Worm (Caenorhabditis elegans): ENCODE data around the gene str-253.

Gene str-253

ce11 chrV:2233177-2233576, 21.2 kb downstream of the str-253 start, which contains the start of gene nhr-96:
nhr-96 (plus strand) TSS chrV:2233477.
- TF ChIP-seq unc-55 (GFP tag; optimal IDR thresholded peaks at IDR 0.05), result no peak
- no peak for TF ChIP-seq sox-4 (tag; optimal IDR thresholded peaks at IDR 0.05)
- TF ChIP-seq sox-2 (GFP tag; IDR thresholded peaks at IDR 0.05), result no peak
- TF ChIP-seq C38D4.7 (GFP tag; optimal IDR thresholded peaks at IDR 0.05), result no peak
- no peak for TF ChIP-seq elt-4 (tag; optimal IDR thresholded peaks at IDR 0.05)
- no peak for TF ChIP-seq lin-11 (tag; optimal IDR thresholded peaks at IDR 0.05)
- TF ChIP-seq ceh-18 (tag; optimal IDR thresholded peaks at IDR 0.05), result no peak
- no peak for TF ChIP-seq ceh-22 (tag; optimal IDR thresholded peaks at IDR 0.05)
- no peak for TF ChIP-seq npax-4 (tag; optimal IDR thresholded peaks at IDR 0.05)
- no peak for TF ChIP-seq ceh-9 (tag; optimal IDR thresholded peaks at IDR 0.05)
- TF ChIP-seq hlh-8 (tag; optimal IDR thresholded peaks at IDR 0.05), result no peak
- no peak for TF ChIP-seq unc-86 (tag; optimal IDR thresholded peaks at IDR 0.05)
- no peak for TF ChIP-seq sdc-2 (tag; optimal IDR thresholded peaks at IDR 0.05)

ce11 chrV:2230912-2231311, 23.5 kb downstream of the str-253 start, which contains the start of gene nhr-134:
nhr-134 (plus strand) TSS chrV:2231223.
- TF ChIP-seq ceh-31 (tag; optimal IDR thresholded peaks at IDR 0.05) (no peak), ceh-19 (GFP tag; optimal IDR thresholded peaks at IDR 0.05) (no peak), ceh-6 (GFP tag; optimal IDR thresholded peaks at IDR 0.05) (no peak), eyg-1 (tag; optimal IDR thresholded peaks at IDR 0.05) (no peak), che-1 (tag; optimal IDR thresholded peaks at IDR 0.05) (no peak), elt-4 (tag; optimal IDR thresholded peaks at IDR 0.05) (no peak), unc-55 (GFP tag; optimal IDR thresholded peaks at IDR 0.05) (no peak), ceh-22 (tag; optimal IDR thresholded peaks at IDR 0.05) (no peak), sox-2 (GFP tag; IDR thresholded peaks at IDR 0.05) (no peak), Y22D7AL.16 (tag; optimal IDR thresholded peaks at IDR 0.05) (no peak), dve-1 (tag; optimal IDR thresholded peaks at IDR 0.05) (no peak), lin-11 (tag; optimal IDR thresholded peaks at IDR 0.05) (no peak)

- TF ChIP-seq ceh-18 (tag; optimal IDR thresholded peaks at IDR 0.05), result no peak
- no peak for TF ChIP-seq ceh-2 (tag; optimal IDR thresholded peaks at IDR 0.05)
- TF ChIP-seq dve-1 (tag; optimal IDR thresholded peaks at IDR 0.05), result no peak
- no peak for TF ChIP-seq pat-9 (tag; optimal IDR thresholded peaks at IDR 0.05)
- TF ChIP-seq rnt-1 (tag; optimal IDR thresholded peaks at IDR 0.05), result no peak
- no peak for TF ChIP-seq mec-3 (tag; optimal IDR thresholded peaks at IDR 0.05; ENCODE audit: borderline replicate concordance)
- no peak for TF ChIP-seq ttx-3 (tag; optimal IDR thresholded peaks at IDR 0.05)
- TF ChIP-seq pqm-1 (tag; optimal IDR thresholded peaks at IDR 0.05), result no peak
- no peak for TF ChIP-seq C38D4.7 (GFP tag; optimal IDR thresholded peaks at IDR 0.05)
- TF ChIP-seq tbx-7 (tag; optimal IDR thresholded peaks at IDR 0.05), result no peak
Observed at ce11 chrV:2228781-2229180, 25.6 kb downstream of the str-253 start, which contains the start of gene nhr-126. nhr-126 (plus strand) TSS chrV:2229081.

ce11 chrV:2226903-2227302, 27.5 kb downstream of the str-253 start, which contains the start of gene nhr-18:
nhr-18 (plus strand) TSS chrV:2227203.
- TF ChIP-seq sdc-2 (tag; optimal IDR thresholded peaks at IDR 0.05), result no peak
- no peak for TF ChIP-seq elt-2 (tag; optimal IDR thresholded peaks at IDR 0.05)
- no peak for TF ChIP-seq ceh-24 (tag; optimal IDR thresholded peaks at IDR 0.05)
- no peak for TF ChIP-seq gmeb-2 (tag; optimal IDR thresholded peaks at IDR 0.05)
- no peak for TF ChIP-seq tbx-2 (tag; optimal IDR thresholded peaks at IDR 0.05)
- TF ChIP-seq ttx-3 (tag; optimal IDR thresholded peaks at IDR 0.05), result no peak
- TF ChIP-seq ceh-34 (tag; optimal IDR thresholded peaks at IDR 0.05), result no peak
- no peak for TF ChIP-seq dve-1 (tag; optimal IDR thresholded peaks at IDR 0.05)
- TF ChIP-seq sox-2 (GFP tag; IDR thresholded peaks at IDR 0.05), result no peak
- no peak for TF ChIP-seq mec-3 (tag; optimal IDR thresholded peaks at IDR 0.05; ENCODE audit: borderline replicate concordance)
- no peak for TF ChIP-seq che-1 (tag; optimal IDR thresholded peaks at IDR 0.05)
- no peak for TF ChIP-seq hlh-13 (GFP tag; optimal IDR thresholded peaks at IDR 0.05)
- TF ChIP-seq nhr-232 (tag; optimal IDR thresholded peaks at IDR 0.05), result no peak
- TF ChIP-seq zip-5 (tag; optimal IDR thresholded peaks at IDR 0.05), result no peak
- no peak for TF ChIP-seq rnt-1 (tag; optimal IDR thresholded peaks at IDR 0.05)
